In the genomic region with DNA sequence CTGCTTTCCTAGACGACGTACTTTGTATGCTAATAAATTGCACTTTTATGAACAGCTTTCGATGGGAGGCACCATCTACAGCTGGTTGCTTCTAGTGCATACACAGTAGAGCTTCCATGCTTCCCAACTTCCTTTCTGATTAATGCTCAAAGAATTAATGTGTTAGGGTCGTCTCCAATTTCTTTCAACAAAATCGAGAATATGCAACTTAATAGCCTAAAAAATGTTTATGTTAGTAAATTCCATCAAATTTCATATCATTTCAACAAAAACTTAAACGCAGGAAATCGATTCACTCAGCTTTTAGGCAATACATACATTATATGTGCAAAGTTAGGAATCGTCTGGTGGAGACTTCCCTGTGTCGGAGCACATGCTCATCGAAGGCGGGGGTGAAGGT, we compare ENCODE assay signal across 3 fruit fly cellular contexts.
TF ChIP-seq lines count a peak whose summit lies in the region.

No protein-coding gene starts in this region.

- no peak for TF ChIP-seq CTCF in whole organism, embryonic (GFP tag; optimal IDR thresholded peaks at IDR 0.05; lab: Kevin White, UChicago)

TF ChIP-seq in whole organism, embryonic, 481 proteins besides CTCF, POLR2A, EP300 and RAD21:
- TF ChIP-seq h (optimal IDR thresholded peaks at IDR 0.05; lab: Kevin White, UChicago) (no peak), nom (GFP tag; optimal IDR thresholded peaks at IDR 0.05; lab: Kevin White, UChicago) (peak; percentile 16)

TF ChIP-seq in whole organism, prepupa, 60 proteins besides CTCF, POLR2A, EP300 and RAD21 (continues in another document):
- no peak for TF ChIP-seq esn (GFP tag; optimal IDR thresholded peaks at IDR 0.05; lab: Kevin White, UChicago)
- peak; percentile 43; the same call in 2 of the 3 replicates for TF ChIP-seq eg (GFP tag; IDR thresholded peaks at IDR 0.05; lab: Robert Waterston, UW)
- peak; percentile 0 for TF ChIP-seq dac (GFP tag; optimal IDR thresholded peaks at IDR 0.05; lab: Kevin White, UChicago)
- peak; percentile 22 for TF ChIP-seq net (GFP tag; optimal IDR thresholded peaks at IDR 0.05; lab: Kevin White, UChicago)
- peak; percentile 48 to 50 for TF ChIP-seq salr (GFP tag; optimal IDR thresholded peaks at IDR 0.05; lab: Kevin White, UChicago)
- TF ChIP-seq CG4318 (GFP tag; optimal IDR thresholded peaks at IDR 0.05; lab: Kevin White, UChicago), result peak; percentile 53
- TF ChIP-seq CG6276 (GFP tag; optimal IDR thresholded peaks at IDR 0.05; lab: Kevin White, UChicago), result peak; percentile 69
- TF ChIP-seq Eip75B (GFP tag; optimal IDR thresholded peaks at IDR 0.05; lab: Kevin White, UChicago), result peak; percentile 39
- no peak for TF ChIP-seq vri (GFP tag; optimal IDR thresholded peaks at IDR 0.05; lab: Kevin White, UChicago)
- TF ChIP-seq Sox14 (GFP tag; optimal IDR thresholded peaks at IDR 0.05; lab: Kevin White, UChicago), result peak; percentile 59
- no peak for TF ChIP-seq CG7368 (GFP tag; optimal IDR thresholded peaks at IDR 0.05; lab: Kevin White, UChicago)
- TF ChIP-seq dsx (GFP tag; optimal IDR thresholded peaks at IDR 0.05; lab: Kevin White, UChicago; ENCODE audit: poor library complexity, severe bottlenecking), result peak; percentile 74
- TF ChIP-seq Ets21C (GFP tag; optimal IDR thresholded peaks at IDR 0.05; lab: Kevin White, UChicago), result no peak
- no peak for TF ChIP-seq CG8632 (GFP tag; optimal IDR thresholded peaks at IDR 0.05; lab: Kevin White, UChicago)
- TF ChIP-seq Met (GFP tag; optimal IDR thresholded peaks at IDR 0.05; lab: Kevin White, UChicago), result no peak
- TF ChIP-seq ss (GFP tag; optimal IDR thresholded peaks at IDR 0.05; lab: Kevin White, UChicago), result peak; percentile 20 to 30
- TF ChIP-seq Hr38 (GFP tag; optimal IDR thresholded peaks at IDR 0.05; lab: Kevin White, UChicago), result no peak
- TF ChIP-seq pdm3 (GFP tag; optimal IDR thresholded peaks at IDR 0.05; lab: Kevin White, UChicago), result peak; percentile 58
- no peak for TF ChIP-seq Eip93F (GFP tag; optimal IDR thresholded peaks at IDR 0.05; lab: Kevin White, UChicago)
- no peak for TF ChIP-seq cyc (GFP tag; optimal IDR thresholded peaks at IDR 0.05; lab: Kevin White, UChicago)
- no peak for TF ChIP-seq Sox102F (GFP tag; optimal IDR thresholded peaks at IDR 0.05; lab: Kevin White, UChicago)
- TF ChIP-seq CG6854 (GFP tag; optimal IDR thresholded peaks at IDR 0.05; lab: Kevin White, UChicago), result no peak
- TF ChIP-seq svp (GFP tag; lab: Kevin White, UChicago), result no peak
- TF ChIP-seq Eip78C (GFP tag; lab: Kevin White, UChicago), result peak; percentile 83
- peak; percentile 35 for TF ChIP-seq spab (GFP tag; optimal IDR thresholded peaks at IDR 0.05; lab: Kevin White, UChicago)
- TF ChIP-seq Hr39 (GFP tag; optimal IDR thresholded peaks at IDR 0.05; lab: Kevin White, UChicago), result no peak
- peak; percentile 61 for TF ChIP-seq CG6808 (GFP tag; optimal IDR thresholded peaks at IDR 0.05; lab: Kevin White, UChicago)
- peak; percentile 43 for TF ChIP-seq OdsH (GFP tag; optimal IDR thresholded peaks at IDR 0.05; lab: Kevin White, UChicago)
- peak; percentile 52 for TF ChIP-seq achi (GFP tag; optimal IDR thresholded peaks at IDR 0.05; lab: Kevin White, UChicago)
- peak; percentile 45; the same call in 1 of the 3 replicates for TF ChIP-seq CG8119 (GFP tag; IDR thresholded peaks at IDR 0.05; lab: Robert Waterston, UW)
- peak; percentile 27 for TF ChIP-seq CG6792 (GFP tag; optimal IDR thresholded peaks at IDR 0.05; lab: Kevin White, UChicago)
- TF ChIP-seq CG32006 (GFP tag; optimal IDR thresholded peaks at IDR 0.05; lab: Kevin White, UChicago), result peak; percentile 79
- peak; percentile 42 for TF ChIP-seq CG3919 (GFP tag; optimal IDR thresholded peaks at IDR 0.05; lab: Kevin White, UChicago)
- TF ChIP-seq CG11762 (GFP tag; optimal IDR thresholded peaks at IDR 0.05; lab: Kevin White, UChicago; ENCODE audit: insufficient read depth), result no peak
- TF ChIP-seq Sox15 (GFP tag; optimal IDR thresholded peaks at IDR 0.05; lab: Kevin White, UChicago), result no peak
- TF ChIP-seq CG10631 (GFP tag; optimal IDR thresholded peaks at IDR 0.05; lab: Kevin White, UChicago), result peak; percentile 52
- TF ChIP-seq CG31627 (GFP tag; optimal IDR thresholded peaks at IDR 0.05; lab: Kevin White, UChicago), result no peak
- no peak for TF ChIP-seq lz (GFP tag; optimal IDR thresholded peaks at IDR 0.05; lab: Kevin White, UChicago)
- peak; percentile 22 for TF ChIP-seq fd59A (GFP tag; optimal IDR thresholded peaks at IDR 0.05; lab: Kevin White, UChicago)
- TF ChIP-seq CG1621 (tag; optimal IDR thresholded peaks at IDR 0.05; lab: Kevin White, UChicago), result peak; percentile 2
- no peak for TF ChIP-seq topi (GFP tag; optimal IDR thresholded peaks at IDR 0.05; lab: Kevin White, UChicago)
- peak; percentile 67 for TF ChIP-seq CG15336 (GFP tag; IDR thresholded peaks at IDR 0.05; lab: Robert Waterston, UW)

TF ChIP-seq in whole organism, pupa, 21 proteins besides CTCF, POLR2A, EP300 and RAD21:
- TF ChIP-seq gl (tag; optimal IDR thresholded peaks at IDR 0.05; lab: Kevin White, UChicago), result no peak
- TF ChIP-seq CG10348 (GFP tag; IDR thresholded peaks at IDR 0.05; lab: Robert Waterston, UW), result peak; percentile 9; the same call in 1 of the 2 replicates
- TF ChIP-seq fd96Ca (GFP tag; IDR thresholded peaks at IDR 0.05; lab: Robert Waterston, UW), result 0 out of 3 replicates have a peak, but pooled peaks have one; percentile 28
- no peak for TF ChIP-seq Snoo (tag; optimal IDR thresholded peaks at IDR 0.05; lab: Kevin White, UChicago)
- no peak for TF ChIP-seq CG4496 (GFP tag; IDR thresholded peaks at IDR 0.05; lab: Robert Waterston, UW)
- TF ChIP-seq CG9948 (tag; optimal IDR thresholded peaks at IDR 0.05; lab: Kevin White, UChicago), result peak; percentile 69
- TF ChIP-seq CG32121 (GFP tag; IDR thresholded peaks at IDR 0.05; lab: Robert Waterston, UW), result 0 out of 2 replicates have a peak, but pooled peaks have one; percentile 27
- TF ChIP-seq CG15710 (tag; optimal IDR thresholded peaks at IDR 0.05; lab: Kevin White, UChicago), result peak; percentile 61
- peak; percentile 27; the same call in 1 of the 2 replicates for TF ChIP-seq CG12605 (GFP tag; IDR thresholded peaks at IDR 0.05; lab: Robert Waterston, UW)
- peak; percentile 66 for TF ChIP-seq Pif1A (GFP tag; optimal IDR thresholded peaks at IDR 0.05; lab: Kevin White, UChicago)
- peak; percentile 79 for TF ChIP-seq CG8301 (tag; optimal IDR thresholded peaks at IDR 0.05; lab: Kevin White, UChicago)
- no peak for TF ChIP-seq CG13204 (GFP tag; optimal IDR thresholded peaks at IDR 0.05; lab: Kevin White, UChicago)
- TF ChIP-seq CG8159 (tag; optimal IDR thresholded peaks at IDR 0.05; lab: Kevin White, UChicago), result peak; percentile 67
- TF ChIP-seq Pif1B (GFP tag; optimal IDR thresholded peaks at IDR 0.05; lab: Kevin White, UChicago), result no peak
- TF ChIP-seq CG14655 (GFP tag; optimal IDR thresholded peaks at IDR 0.05; lab: Kevin White, UChicago), result peak; percentile 86
- TF ChIP-seq Ets98B (GFP tag; IDR thresholded peaks at IDR 0.05; lab: Robert Waterston, UW), result no peak
- TF ChIP-seq CG34367 (tag; optimal IDR thresholded peaks at IDR 0.05; lab: Kevin White, UChicago), result peak; percentile 43
- peak; percentile 51 for TF ChIP-seq CG17806 (tag; optimal IDR thresholded peaks at IDR 0.05; lab: Kevin White, UChicago)
- TF ChIP-seq EcR (GFP tag; optimal IDR thresholded peaks at IDR 0.05; lab: Kevin White, UChicago), result no peak

Comparison
In these comparisons a context has a peak if more than half of its experiments do, and no peak if none do; other contexts are left out.
1. Of the 7 proteins assayed by ChIP-seq in both whole organism, embryonic and whole organism, prepupa: peak only in whole organism, embryonic: none; only in whole organism, prepupa: CG16779, Gug and Lpt; in both: none; in neither: 4.